Worm (Caenorhabditis elegans) whole organism, midembryonic: ENCODE measurements around the gene Y11D7A.7.
"Not testable (repeated sequence)": the region's sequence is repeated elsewhere in the genome, so short reads cannot be mapped to it uniquely, and the experiment has no call there.

ENCODE experiments used
- T22C8.4 ChIP-seq: fragments of 200-800 bp; sonication (Bioruptor generic); IDR thresholded peaks from 2 replicates; pipeline ENCODE4 v1.3.6; 2022; ENCODE audit warnings: missing genetic modification characterization, missing compliant biosample characterization
- cog-1 ChIP-seq: sonication (generic microtip); optimal IDR thresholded peaks from 2 replicates; lab custom pipeline; 2016; ENCODE audit warnings: missing genetic modification characterization, missing compliant biosample characterization
- flt-1 ChIP-seq: fragments of 200-800 bp; sonication (Bioruptor generic); IDR thresholded peaks from 2 replicates; pipeline ENCODE4 v1.3.6; 2022; ENCODE audit warnings: missing genetic modification characterization, missing compliant biosample characterization
- klf-2 ChIP-seq: fragments of 200-800 bp; sonication (Bioruptor generic); conservative IDR thresholded peaks from 2 replicates; pipeline ENCODE4 v1.3.6; 2022; ENCODE audit warnings: missing genetic modification reagents, missing genetic modification characterization, missing compliant biosample characterization
- med-1 ChIP-seq: sonication (generic microtip); optimal IDR thresholded peaks from 2 replicates; lab custom pipeline; 2017; ENCODE audit warnings: missing genetic modification characterization, mild to moderate bottlenecking, missing compliant biosample characterization, antibody characterized with exemption, missing genetic modification reagents; ENCODE audit not compliant: insufficient read depth
- ref-1 ChIP-seq: fragments of 200-800 bp; sonication (Bioruptor generic); conservative IDR thresholded peaks from 2 replicates; pipeline ENCODE4 v1.3.6; 2022; ENCODE audit warnings: missing genetic modification reagents, missing genetic modification characterization, missing compliant biosample characterization
- tab-1 ChIP-seq: fragments of 200-800 bp; sonication (Bioruptor generic); IDR thresholded peaks from 2 replicates; pipeline ENCODE4 v1.3.6; 2022; ENCODE audit warnings: missing genetic modification characterization, missing compliant biosample characterization
- ztf-23 ChIP-seq: fragments of 200-800 bp; sonication (Bioruptor generic); IDR thresholded peaks from 2 replicates; pipeline ENCODE4 v1.3.6; 2022; ENCODE audit warnings: missing genetic modification reagents, missing genetic modification characterization, missing compliant biosample characterization
- ztf-29 ChIP-seq: fragments of 200-800 bp; sonication (Bioruptor generic); IDR thresholded peaks from 2 replicates; pipeline ENCODE4 v1.3.6; 2022; ENCODE audit warnings: missing genetic modification reagents, missing genetic modification characterization, missing compliant biosample characterization

Gene Y11D7A.7

ce11 chrIV:9274008-9274529 lies 24.8 kb downstream of the Y11D7A.7 start, which contains the start of gene nmy-3:
Gene nmy-3 (plus strand): TSS chrIV:9274479.
- TF ChIP-seq med-1 (GFP tag; lab: Kevin White, UChicago) = no peak
- TF ChIP-seq cog-1 = no peak
- TF ChIP-seq klf-2 (GFP tag; lab: Robert Waterston, UW) = no peak
- TF ChIP-seq flt-1 (GFP tag; lab: Robert Waterston, UW) = no peak
- no peak for TF ChIP-seq T22C8.4 (GFP tag; lab: Robert Waterston, UW)
- no peak for TF ChIP-seq ref-1 (GFP tag; lab: Robert Waterston, UW)
- TF ChIP-seq ztf-29 (GFP tag; lab: Robert Waterston, UW) = no peak
- TF ChIP-seq tab-1 (GFP tag; lab: Robert Waterston, UW) = no peak
- no peak for TF ChIP-seq ztf-23 (GFP tag; lab: Robert Waterston, UW)

DNA sequence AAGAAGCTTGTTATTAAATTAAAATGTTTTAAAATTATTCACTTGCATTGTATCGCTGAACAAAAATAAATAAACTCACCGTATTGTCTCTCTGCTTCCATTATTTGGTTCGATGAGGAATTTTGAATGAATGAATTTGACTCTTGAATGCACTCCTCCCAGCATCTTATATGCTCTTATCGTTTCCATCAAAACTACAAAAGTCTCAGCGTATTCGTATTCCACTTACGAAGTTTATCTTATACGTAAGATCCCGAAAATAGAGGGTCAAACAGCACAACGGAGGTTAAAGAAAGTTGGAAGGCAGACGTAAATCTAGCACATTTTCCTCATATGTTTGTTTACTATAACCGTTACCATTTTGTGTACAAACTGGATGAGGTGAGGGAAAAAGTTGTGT lies 37.0 kb downstream of the Y11D7A.7 start, which contains the start of gene nhr-267:
Gene nhr-267 (minus strand): TSS at position 101 of the 400 bp plus-strand sequence.
- TF ChIP-seq flt-1 (GFP tag; lab: Robert Waterston, UW); cog-1; ztf-23 (GFP tag; lab: Robert Waterston, UW): not testable (repeated sequence)

ce11 chrIV:9289635-9290034 lies 40.3 kb downstream of the Y11D7A.7 start:
- TF ChIP-seq ref-1 (GFP tag; lab: Robert Waterston, UW) (no peak), klf-2 (GFP tag; lab: Robert Waterston, UW) (no peak), med-1 (GFP tag; lab: Kevin White, UChicago) (no peak), ztf-23 (GFP tag; lab: Robert Waterston, UW) (no peak), cog-1 (no peak), T22C8.4 (GFP tag; lab: Robert Waterston, UW) (no peak), ztf-29 (GFP tag; lab: Robert Waterston, UW) (no peak), tab-1 (GFP tag; lab: Robert Waterston, UW) (no peak), flt-1 (GFP tag; lab: Robert Waterston, UW) (no peak)

DNA sequence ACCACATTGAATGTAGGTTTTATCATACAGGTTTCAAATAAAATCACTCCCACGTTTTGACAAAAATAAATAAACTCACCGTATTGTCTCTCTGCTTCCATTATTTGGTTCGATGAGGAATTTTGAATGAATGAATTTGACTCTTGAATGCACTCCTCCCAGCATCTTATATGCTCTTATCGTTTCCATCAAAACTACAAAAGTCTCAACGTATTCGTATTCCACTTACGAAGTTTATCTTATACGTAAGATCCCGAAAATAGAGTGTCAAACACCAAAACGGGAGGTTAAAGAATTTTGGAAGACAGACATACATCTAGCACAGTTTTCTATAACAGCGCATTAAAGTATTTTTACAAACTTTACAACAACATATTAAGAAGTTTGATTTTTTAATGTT lies 44.5 kb downstream of the Y11D7A.7 start, which contains the start of gene nhr-264:
Gene nhr-264 (minus strand): TSS at position 101 of the 400 bp plus-strand sequence.
- not testable (repeated sequence) for TF ChIP-seq ztf-23, ref-1, ztf-29 (GFP tag; lab: Robert Waterston, UW)

ce11 chrIV:9296285-9296684 lies 47.0 kb downstream of the Y11D7A.7 start, which contains the start of gene F49C12.1:
Gene F49C12.1 (minus strand): TSS chrIV:9296354.
- TF ChIP-seq flt-1 (GFP tag; lab: Robert Waterston, UW) (no peak), tab-1 (GFP tag; lab: Robert Waterston, UW) (no peak)

- no peak for TF ChIP-seq tab-1 (GFP tag; lab: Robert Waterston, UW)
- TF ChIP-seq cog-1 = no peak
- no peak for TF ChIP-seq ztf-23 (GFP tag; lab: Robert Waterston, UW)
- no peak for TF ChIP-seq T22C8.4 (GFP tag; lab: Robert Waterston, UW)
- TF ChIP-seq med-1 (GFP tag; lab: Kevin White, UChicago) = no peak
- TF ChIP-seq flt-1 (GFP tag; lab: Robert Waterston, UW) = no peak
- no peak for TF ChIP-seq ref-1 (GFP tag; lab: Robert Waterston, UW)
- no peak for TF ChIP-seq ztf-29 (GFP tag; lab: Robert Waterston, UW)
- no peak for TF ChIP-seq klf-2 (GFP tag; lab: Robert Waterston, UW)
Observed at ce11 chrIV:9299145-9299544, 49.8 kb downstream of the Y11D7A.7 start, which contains the start of gene F49C12.2. Gene F49C12.2 (minus strand): TSS chrIV:9299245.
